Worm (Caenorhabditis elegans) whole organism, early embryonic: ENCODE measurements around the gene pcrg-1.

Experiments
- F13C5.2 ChIP-seq: sonication (generic microtip); optimal IDR thresholded peaks from 2 replicates; lab custom pipeline; 2017; ENCODE audit warnings: mild to moderate bottlenecking, missing genetic modification characterization, inconsistent platforms, missing compliant biosample characterization
- aly-1 ChIP-seq: sonication (generic microtip); optimal IDR thresholded peaks from 2 replicates; lab custom pipeline; 2016; ENCODE audit warnings: missing genetic modification characterization, missing compliant biosample characterization
- ama-1 ChIP-seq: fragments of 150-350 bp; optimal IDR thresholded peaks from 2 replicates; lab custom pipeline; 2014
- ceh-13 ChIP-seq: fragments of 200-800 bp; sonication (Bioruptor generic); optimal IDR thresholded peaks from 2 replicates; lab custom pipeline; 2018; ENCODE audit warnings: mild to moderate bottlenecking, missing genetic modification characterization, missing compliant biosample characterization
- ceh-36 ChIP-seq: sonication (generic microtip); optimal IDR thresholded peaks from 2 replicates; lab custom pipeline; 2016; ENCODE audit warnings: missing genetic modification characterization, inconsistent platforms, missing compliant biosample characterization
- ets-7 ChIP-seq: sonication (generic microtip); optimal IDR thresholded peaks from 2 replicates; lab custom pipeline; 2016; ENCODE audit warnings: missing genotype, missing genetic modification characterization, missing compliant biosample characterization
- flt-1 ChIP-seq: fragments of 200-800 bp; sonication (Bioruptor generic); IDR thresholded peaks from 2 replicates; pipeline ENCODE4 v1.3.6; 2022; ENCODE audit warnings: missing genetic modification characterization, missing compliant biosample characterization
- hmbx-1 ChIP-seq: sonication (generic microtip); optimal IDR thresholded peaks from 2 replicates; lab custom pipeline; 2016; ENCODE audit warnings: mild to moderate bottlenecking, missing genetic modification characterization, missing compliant biosample characterization
- hmg-4 ChIP-seq: fragments of 200-800 bp; sonication (Bioruptor generic); optimal IDR thresholded peaks from 2 replicates; lab custom pipeline; 2018; ENCODE audit warnings: mild to moderate bottlenecking, missing genetic modification characterization, missing compliant biosample characterization
- hnd-1 ChIP-seq: sonication (generic microtip); optimal IDR thresholded peaks from 2 replicates; lab custom pipeline; 2016; ENCODE audit warnings: missing genetic modification characterization, missing compliant biosample characterization
- pes-1 ChIP-seq: fragments of 200-800 bp; sonication (Bioruptor generic); IDR thresholded peaks from 2 replicates; pipeline ENCODE4 v1.3.6; 2022; ENCODE audit warnings: missing genetic modification reagents, missing genetic modification characterization, missing compliant biosample characterization
- scrt-1 ChIP-seq: fragments of 200-800 bp; sonication (Bioruptor generic); IDR thresholded peaks from 2 replicates; pipeline ENCODE4 v1.3.6; 2022; ENCODE audit warnings: missing genetic modification characterization, missing compliant biosample characterization
- sea-1 ChIP-seq: fragments of 200-800 bp; sonication (Bioruptor generic); conservative IDR thresholded peaks from 2 replicates; pipeline ENCODE4 v1.3.6; 2022; ENCODE audit warnings: missing genetic modification characterization, missing compliant biosample characterization
- tbx-11 ChIP-seq: fragments of 200-800 bp; sonication (Bioruptor generic); IDR thresholded peaks from 2 replicates; pipeline ENCODE4 v1.3.6; 2022; ENCODE audit warnings: missing genetic modification characterization, missing compliant biosample characterization

- TF ChIP-seq flt-1 (GFP tag; lab: Robert Waterston, UW) (no peak), ama-1 (no peak), hmg-4 (GFP tag; lab: Kevin White, UChicago) (no peak), scrt-1 (GFP tag; lab: Robert Waterston, UW) (no peak), ets-7 (tag; lab: Kevin White, UChicago) (no peak), hmbx-1 (tag; lab: Kevin White, UChicago) (no peak), sea-1 (GFP tag; lab: Robert Waterston, UW) (no peak), pes-1 (GFP tag; lab: Robert Waterston, UW) (no peak), F13C5.2 (tag; lab: Kevin White, UChicago) (no peak), tbx-11 (GFP tag; lab: Robert Waterston, UW) (no peak), ceh-36 (no peak), ceh-13 (GFP tag; lab: Kevin White, UChicago) (no peak), hnd-1 (tag; lab: Kevin White, UChicago) (no peak), aly-1 (no peak)
Observed at ce11 chrII:7245576-7245975, 45.2 kb downstream of the pcrg-1 start, which contains the start of gene skpo-3.
